Worm (Caenorhabditis elegans): ENCODE results near the gene ceh-75.

ce11 chrV:9879404-9879803 is 41.7 kb upstream of the ceh-75 start, which contains the start of gene srab-26:
- TF ChIP-seq Y67H2A.10 (GFP tag; conservative IDR thresholded peaks at IDR 0.05) (no peak), tbx-9 (tag; optimal IDR thresholded peaks at IDR 0.05; ENCODE audit: borderline replicate concordance) (no peak)
